Worm (Caenorhabditis elegans) whole organism, late embryonic: Measurements from ENCODE around the gene endu-2.
A peak's percentile ranks its signal among the peaks of the same experiment; 100 is the strongest.

ENCODE experiments used
- C38D4.7 ChIP-seq: fragments of 200-800 bp; sonication (Bioruptor generic); optimal IDR thresholded peaks from 2 replicates; lab custom pipeline; 2018; ENCODE audit warnings: mild to moderate bottlenecking, missing genetic modification characterization, moderate library complexity, missing compliant biosample characterization
- F13H6.1 ChIP-seq: sonication (generic microtip); optimal IDR thresholded peaks from 2 replicates; lab custom pipeline; 2016; ENCODE audit warnings: missing genetic modification characterization, missing compliant biosample characterization
- K09A11.1 ChIP-seq: sonication (generic microtip); optimal IDR thresholded peaks from 2 replicates; lab custom pipeline; 2017; ENCODE audit warnings: antibody characterized with exemption, mild to moderate bottlenecking, missing genetic modification characterization, missing compliant biosample characterization; ENCODE audit not compliant: insufficient read depth
- Y22D7AL.16 ChIP-seq: sonication (generic microtip); optimal IDR thresholded peaks from 2 replicates; lab custom pipeline; 2016; ENCODE audit warnings: missing genetic modification characterization, missing compliant biosample characterization
- ceh-18 ChIP-seq: sonication (generic microtip); optimal IDR thresholded peaks from 2 replicates; lab custom pipeline; 2016; ENCODE audit warnings: missing genetic modification characterization, missing compliant biosample characterization
- ceh-19 ChIP-seq: fragments of 200-800 bp; sonication (Bioruptor generic); optimal IDR thresholded peaks from 2 replicates; lab custom pipeline; 2018; ENCODE audit warnings: mild to moderate bottlenecking, missing genetic modification characterization, missing compliant biosample characterization
- ceh-2 ChIP-seq: sonication (generic microtip); optimal IDR thresholded peaks from 2 replicates; lab custom pipeline; 2016; ENCODE audit warnings: missing genotype, missing genetic modification characterization, missing compliant biosample characterization
- ceh-22 ChIP-seq: sonication (generic microtip); optimal IDR thresholded peaks from 2 replicates; lab custom pipeline; 2017; ENCODE audit warnings: missing biosample characterization, missing genetic modification characterization
- ceh-24 ChIP-seq: sonication (generic microtip); optimal IDR thresholded peaks from 2 replicates; lab custom pipeline; 2016; ENCODE audit warnings: mild to moderate bottlenecking, missing genetic modification characterization, missing compliant biosample characterization
- ceh-30 ChIP-seq: fragments of 150-350 bp; optimal IDR thresholded peaks from 2 replicates; lab custom pipeline; 2014; ENCODE audit warnings: missing biosample characterization, missing genetic modification characterization
- ceh-31 ChIP-seq: sonication (generic microtip); optimal IDR thresholded peaks from 2 replicates; lab custom pipeline; 2016; ENCODE audit warnings: missing genetic modification characterization, missing compliant biosample characterization
- ceh-34 ChIP-seq: sonication (generic microtip); optimal IDR thresholded peaks from 2 replicates; lab custom pipeline; 2016; ENCODE audit warnings: mild to moderate bottlenecking, missing genetic modification characterization, missing compliant biosample characterization
- ceh-45 ChIP-seq: fragments of 200-800 bp; sonication (Bioruptor generic); IDR thresholded peaks from 2 replicates; pipeline ENCODE4 v1.3.6; 2022; ENCODE audit warnings: missing genetic modification reagents, missing genetic modification characterization, missing compliant biosample characterization
- ceh-6 ChIP-seq: fragments of 200-800 bp; sonication (Bioruptor generic); optimal IDR thresholded peaks from 2 replicates; lab custom pipeline; 2018; ENCODE audit warnings: mild to moderate bottlenecking, missing genetic modification characterization, missing compliant biosample characterization
- ceh-9 ChIP-seq: sonication (generic microtip); optimal IDR thresholded peaks from 2 replicates; lab custom pipeline; 2016; ENCODE audit warnings: mild to moderate bottlenecking, missing genetic modification characterization, inconsistent platforms, missing compliant biosample characterization
- che-1 ChIP-seq: sonication (generic microtip); optimal IDR thresholded peaks from 2 replicates; lab custom pipeline; 2016; ENCODE audit warnings: mild to moderate bottlenecking, missing genetic modification characterization, missing compliant biosample characterization
- dmd-4 ChIP-seq: sonication (generic microtip); optimal IDR thresholded peaks from 2 replicates; lab custom pipeline; 2016; ENCODE audit warnings: borderline replicate concordance, missing genetic modification characterization, missing compliant biosample characterization
- dve-1 ChIP-seq: sonication (generic microtip); optimal IDR thresholded peaks from 2 replicates; lab custom pipeline; 2017; ENCODE audit warnings: antibody characterized with exemption, mild to moderate bottlenecking, missing genetic modification characterization, missing compliant biosample characterization
- elt-2 ChIP-seq: sonication (generic microtip); optimal IDR thresholded peaks from 2 replicates; lab custom pipeline; 2016; ENCODE audit warnings: missing genetic modification reagents, missing genetic modification characterization, missing compliant biosample characterization
- elt-4 ChIP-seq: sonication (generic microtip); optimal IDR thresholded peaks from 2 replicates; lab custom pipeline; 2016; ENCODE audit warnings: missing genetic modification characterization, missing compliant biosample characterization
- eyg-1 ChIP-seq: sonication (generic microtip); optimal IDR thresholded peaks from 2 replicates; lab custom pipeline; 2016; ENCODE audit warnings: missing genotype, missing genetic modification characterization, missing compliant biosample characterization
- fkh-10 ChIP-seq: fragments of 150-350 bp; optimal IDR thresholded peaks from 2 replicates; lab custom pipeline; 2014; ENCODE audit warnings: missing biosample characterization, missing genetic modification reagents, missing genetic modification characterization
- hlh-13 ChIP-seq: fragments of 200-800 bp; sonication (Bioruptor generic); optimal IDR thresholded peaks from 2 replicates; lab custom pipeline; 2018; ENCODE audit warnings: mild to moderate bottlenecking, missing genetic modification characterization, missing compliant biosample characterization
- hlh-30 ChIP-seq: sonication (generic microtip); optimal IDR thresholded peaks from 2 replicates; lab custom pipeline; 2017; ENCODE audit warnings: antibody characterized with exemption, missing genetic modification characterization, missing compliant biosample characterization; ENCODE audit not compliant: insufficient read depth
- hlh-6 ChIP-seq: sonication (generic microtip); optimal IDR thresholded peaks from 2 replicates; lab custom pipeline; 2016; ENCODE audit warnings: missing genotype, missing genetic modification characterization, missing compliant biosample characterization
- lim-6 ChIP-seq: sonication (generic microtip); optimal IDR thresholded peaks from 2 replicates; lab custom pipeline; 2016; ENCODE audit warnings: missing genetic modification characterization, missing compliant biosample characterization
- lin-11 ChIP-seq: fragments of 200-800 bp; sonication (Bioruptor generic); optimal IDR thresholded peaks from 2 replicates; lab custom pipeline; 2018; ENCODE audit warnings: mild to moderate bottlenecking, missing genetic modification characterization, missing compliant biosample characterization
- madf-2 ChIP-seq: sonication (generic microtip); optimal IDR thresholded peaks from 2 replicates; lab custom pipeline; 2017; ENCODE audit warnings: missing genetic modification characterization, missing compliant biosample characterization
- nhr-11 ChIP-seq: fragments of 150-350 bp; optimal IDR thresholded peaks from 2 replicates; lab custom pipeline; 2014; ENCODE audit warnings: missing biosample characterization, missing genetic modification characterization
- nhr-232 ChIP-seq: sonication (generic microtip); optimal IDR thresholded peaks from 2 replicates; lab custom pipeline; 2016; ENCODE audit warnings: missing genetic modification characterization, missing compliant biosample characterization
- odd-2 ChIP-seq: sonication (generic microtip); optimal IDR thresholded peaks from 2 replicates; lab custom pipeline; 2017; ENCODE audit warnings: antibody characterized with exemption, mild to moderate bottlenecking, missing genetic modification characterization, missing compliant biosample characterization
- pag-3 ChIP-seq: sonication (generic microtip); optimal IDR thresholded peaks from 2 replicates; lab custom pipeline; 2016; ENCODE audit warnings: missing compliant biosample characterization, missing genetic modification characterization, borderline replicate concordance
- pax-1 ChIP-seq: fragments of 150-350 bp; optimal IDR thresholded peaks from 2 replicates; lab custom pipeline; 2014; ENCODE audit warnings: missing biosample characterization, missing genetic modification characterization
- pha-2 ChIP-seq: sonication (generic microtip); optimal IDR thresholded peaks from 2 replicates; lab custom pipeline; 2017; ENCODE audit warnings: mild to moderate bottlenecking, missing genetic modification characterization, missing compliant biosample characterization
- pros-1 ChIP-seq: fragments of 150-350 bp; optimal IDR thresholded peaks from 2 replicates; lab custom pipeline; 2014; ENCODE audit warnings: missing biosample characterization, missing genetic modification reagents, missing genetic modification characterization
- rnt-1 ChIP-seq: sonication (generic microtip); optimal IDR thresholded peaks from 2 replicates; lab custom pipeline; 2016; ENCODE audit warnings: missing genetic modification characterization, missing compliant biosample characterization
- sdc-2 ChIP-seq: sonication (generic microtip); optimal IDR thresholded peaks from 2 replicates; lab custom pipeline; 2016; ENCODE audit warnings: missing genotype, missing genetic modification characterization, missing compliant biosample characterization
- sox-2 ChIP-seq: fragments of 200-800 bp; sonication (Bioruptor generic); IDR thresholded peaks from 2 replicates; pipeline ENCODE4 v1.3.6; 2022; ENCODE audit warnings: missing genetic modification reagents, missing genetic modification characterization, missing compliant biosample characterization
- syd-9 ChIP-seq: sonication (generic microtip); optimal IDR thresholded peaks from 2 replicates; lab custom pipeline; 2016; ENCODE audit warnings: mild to moderate bottlenecking, missing genetic modification characterization, moderate library complexity, missing compliant biosample characterization
- tbx-2 ChIP-seq: sonication (generic microtip); optimal IDR thresholded peaks from 2 replicates; lab custom pipeline; 2016; ENCODE audit warnings: missing genetic modification characterization, missing compliant biosample characterization
- unc-3 ChIP-seq, 2 experiments: fragments of 200-800 bp in 1 of 2; sonication (Bioruptor generic) in 1 of 2; sonication (generic microtip) in 1 of 2; conservative IDR thresholded peaks in 1 of 2; optimal IDR thresholded peaks in 1 of 2; 2 replicates each; pipeline versions ENCODE4 v1.3.6 to Lab custom; 2016 to 2022; ENCODE audit warnings: missing compliant biosample characterization in 2 of 2, missing genetic modification characterization in 2 of 2, missing genetic modification reagents in 1 of 2
- unc-55 ChIP-seq: sonication (generic microtip); optimal IDR thresholded peaks from 2 replicates; lab custom pipeline; 2017; ENCODE audit warnings: missing biosample characterization, missing genetic modification reagents, missing genetic modification characterization
- zip-5 ChIP-seq: sonication (generic microtip); optimal IDR thresholded peaks from 2 replicates; lab custom pipeline; 2016; ENCODE audit warnings: missing genetic modification characterization, missing compliant biosample characterization
- ztf-16 ChIP-seq: sonication (generic microtip); optimal IDR thresholded peaks from 2 replicates; lab custom pipeline; 2017; ENCODE audit warnings: missing genetic modification characterization, missing compliant biosample characterization

Gene endu-2

DNA sequence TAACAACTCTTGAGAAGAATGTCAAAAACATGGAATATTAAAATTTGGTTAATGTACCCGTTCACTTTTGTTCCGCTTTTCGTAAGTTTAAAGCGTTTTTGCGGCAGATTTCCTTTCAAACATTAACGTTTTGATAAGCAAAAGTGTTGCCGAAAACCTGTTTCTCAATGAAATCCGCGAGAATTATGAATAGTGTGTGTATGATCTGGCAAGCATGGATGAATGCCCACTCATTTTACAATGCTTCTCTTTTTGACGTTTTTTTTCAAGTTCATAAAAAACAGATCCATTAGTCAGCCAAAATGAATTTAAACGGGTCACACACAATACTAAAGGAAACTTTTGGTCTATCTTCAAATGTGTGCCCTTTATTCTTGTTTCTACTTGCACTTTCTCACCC, 41.9 kb downstream of the endu-2 start:
- TF ChIP-seq ceh-30 (tag; lab: Kevin White, UChicago): no peak
- no peak for TF ChIP-seq lim-6 (tag; lab: Kevin White, UChicago)
- no peak for TF ChIP-seq ceh-9 (tag; lab: Kevin White, UChicago)
- no peak for TF ChIP-seq pag-3
- TF ChIP-seq unc-3 (GFP tag; conservative IDR thresholded peaks at IDR 0.05; lab: Robert Waterston, UW): no peak
- no peak for TF ChIP-seq unc-3 (tag; optimal IDR thresholded peaks at IDR 0.05; lab: Kevin White, UChicago)
- TF ChIP-seq unc-55: no peak
- TF ChIP-seq ceh-18: no peak
- TF ChIP-seq pros-1 (tag; lab: Kevin White, UChicago): no peak
- TF ChIP-seq elt-4 (tag; lab: Kevin White, UChicago): no peak
- no peak for TF ChIP-seq ceh-45 (GFP tag; lab: Robert Waterston, UW)
- no peak for TF ChIP-seq ceh-22 (tag; lab: Kevin White, UChicago)
- no peak for TF ChIP-seq rnt-1 (tag; lab: Kevin White, UChicago)
- TF ChIP-seq pax-1 (tag; lab: Kevin White, UChicago): no peak
- no peak for TF ChIP-seq ceh-6 (GFP tag; lab: Kevin White, UChicago)
- TF ChIP-seq pha-2 (tag; lab: Kevin White, UChicago): no peak
- no peak for TF ChIP-seq zip-5
- TF ChIP-seq fkh-10 (GFP tag; lab: Kevin White, UChicago): no peak
- TF ChIP-seq syd-9 (tag; lab: Kevin White, UChicago): no peak

ce11 chrX:8285169-8285796, 43.2 kb downstream of the endu-2 start, which contains the start of the genes fis-2 and F13B9.2:
Gene fis-2, minus strand, starts transcription at chrX:8285219.
Gene F13B9.2, plus strand, starts transcription at chrX:8285683.
- TF ChIP-seq hlh-6 (tag; lab: Kevin White, UChicago) (no peak), fkh-10 (GFP tag; lab: Kevin White, UChicago) (no peak), ceh-19 (no peak), lin-11 (no peak), Y22D7AL.16 (tag; lab: Kevin White, UChicago) (no peak), ceh-34 (no peak), sox-2 (GFP tag; lab: Robert Waterston, UW) (no peak), ceh-18 (no peak), ceh-31 (tag; lab: Kevin White, UChicago) (no peak), ceh-45 (GFP tag; lab: Robert Waterston, UW) (no peak), ceh-6 (GFP tag; lab: Kevin White, UChicago) (no peak), che-1 (tag; lab: Kevin White, UChicago) (no peak), K09A11.1 (no peak), tbx-2 (tag; lab: Kevin White, UChicago) (no peak), nhr-11 (tag; lab: Kevin White, UChicago) (no peak), ceh-30 (tag; lab: Kevin White, UChicago) (no peak), pha-2 (tag; lab: Kevin White, UChicago) (no peak), odd-2 (tag; lab: Kevin White, UChicago) (no peak), elt-2 (tag; lab: Kevin White, UChicago) (no peak), ceh-24 (tag; lab: Kevin White, UChicago) (no peak)

- no peak for TF ChIP-seq hlh-30 (tag; lab: Kevin White, UChicago)
These were observed 44.1 kb downstream of the endu-2 start for ce11 chrX:8286164-8286563.

DNA sequence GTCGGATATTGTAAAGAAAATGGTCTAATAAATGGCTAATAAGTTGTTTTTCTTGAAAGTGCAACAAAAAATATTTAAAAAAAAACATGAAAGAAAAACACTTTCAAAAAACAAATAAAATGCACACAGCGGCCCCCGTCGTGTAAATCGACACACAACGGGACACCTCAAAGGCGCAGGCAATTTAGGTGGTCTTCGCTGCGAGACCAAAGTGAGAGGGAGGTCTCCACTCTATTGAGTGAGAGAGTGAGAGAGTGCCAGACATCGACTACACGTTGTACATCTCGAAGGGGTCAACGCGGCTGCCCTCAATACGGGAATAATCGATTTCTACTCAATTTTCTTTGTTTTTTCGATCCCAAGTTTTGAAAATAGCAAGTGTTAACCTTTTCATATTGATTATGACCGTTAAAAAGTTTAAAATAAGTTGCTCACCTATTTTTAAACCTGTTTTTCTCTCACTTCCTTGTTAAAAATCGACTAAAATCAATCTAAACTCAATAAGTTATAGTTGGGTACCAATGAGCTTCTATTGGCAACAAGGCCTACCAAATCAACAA, 44.7 kb downstream of the endu-2 start, which contains the start of gene sec-16A.2:
Gene sec-16A.2 (plus strand): TSS at position 510 of the 560 bp plus-strand sequence.
- TF ChIP-seq ceh-6 (GFP tag; lab: Kevin White, UChicago): no peak
- TF ChIP-seq dve-1 (tag; lab: Kevin White, UChicago): peak; percentile 18
- TF ChIP-seq pros-1 (tag; lab: Kevin White, UChicago): peak; percentile 36
- peak; percentile 1 for TF ChIP-seq ceh-2 (tag; lab: Kevin White, UChicago)
- TF ChIP-seq fkh-10 (GFP tag; lab: Kevin White, UChicago): no peak
- TF ChIP-seq madf-2 (tag; lab: Kevin White, UChicago): no peak
- TF ChIP-seq unc-55: peak; percentile 77
- peak; percentile 35 for TF ChIP-seq rnt-1 (tag; lab: Kevin White, UChicago)
- no peak for TF ChIP-seq hlh-6 (tag; lab: Kevin White, UChicago)
- TF ChIP-seq hlh-13: no peak
- TF ChIP-seq F13H6.1: no peak
- no peak for TF ChIP-seq ztf-16 (tag; lab: Kevin White, UChicago)
- TF ChIP-seq eyg-1 (tag; lab: Kevin White, UChicago): peak; percentile 10
- no peak for TF ChIP-seq C38D4.7 (GFP tag; lab: Kevin White, UChicago)
- TF ChIP-seq dmd-4 (tag; lab: Kevin White, UChicago): no peak
- no peak for TF ChIP-seq odd-2 (tag; lab: Kevin White, UChicago)
- TF ChIP-seq ceh-34: peak; percentile 82
- TF ChIP-seq pax-1 (tag; lab: Kevin White, UChicago): no peak
- peak; percentile 49 for TF ChIP-seq sdc-2 (tag; lab: Kevin White, UChicago)
- TF ChIP-seq nhr-232 (tag; lab: Kevin White, UChicago): no peak
- no peak for TF ChIP-seq che-1 (tag; lab: Kevin White, UChicago)
